Fruit fly (Drosophila melanogaster): ENCODE data around the gene hth.

The hth gene

dm6 chr3R:10598943-10599342 is 40.4 kb downstream of the hth start:
- TF ChIP-seq CG13204 (GFP tag; optimal IDR thresholded peaks at IDR 0.05), result no peak
- no peak for TF ChIP-seq CG34367 (tag; optimal IDR thresholded peaks at IDR 0.05)
- no peak for TF ChIP-seq CG32121 (GFP tag; IDR thresholded peaks at IDR 0.05)
- no peak for TF ChIP-seq fd96Ca (GFP tag; IDR thresholded peaks at IDR 0.05)

- TF ChIP-seq CG14655 (GFP tag; optimal IDR thresholded peaks at IDR 0.05) (peak; percentile 31), Ets98B (GFP tag; IDR thresholded peaks at IDR 0.05) (peak; percentile 47), fd96Ca (GFP tag; IDR thresholded peaks at IDR 0.05) (peak; percentile 68), CG32121 (GFP tag; IDR thresholded peaks at IDR 0.05) (peak; percentile 55), CG4496 (GFP tag; IDR thresholded peaks at IDR 0.05) (peak; percentile 45; the same call in 1 of the 3 replicates), CG12605 (GFP tag; IDR thresholded peaks at IDR 0.05) (no peak), rn (GFP tag; IDR thresholded peaks at IDR 0.05) (no peak), CG17806 (tag; optimal IDR thresholded peaks at IDR 0.05) (peak; percentile 23)
Measured at dm6 chr3R:10597606-10598565, 41.5 kb downstream of the hth start.

DNA sequence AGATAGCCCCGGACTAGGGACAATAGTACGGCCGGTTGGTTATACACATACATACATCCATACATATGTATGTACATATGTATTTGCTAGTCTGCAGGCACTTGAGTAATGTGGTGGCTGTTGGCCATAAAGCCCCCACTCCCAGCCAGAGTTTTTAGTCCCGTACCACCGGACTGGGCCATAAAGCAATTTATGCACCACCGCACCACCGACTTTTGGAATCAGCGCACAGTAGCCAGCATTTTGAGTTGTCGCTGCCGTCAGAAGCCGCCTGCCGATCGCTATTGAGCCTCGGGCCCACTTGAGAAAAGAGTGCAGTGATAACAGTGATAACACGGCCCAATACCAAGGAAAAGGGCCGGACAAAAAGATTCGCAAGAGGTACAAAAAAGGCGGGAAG is 42.9 kb downstream of the hth start:
- no peak for TF ChIP-seq Ets98B (GFP tag; IDR thresholded peaks at IDR 0.05)
- no peak for TF ChIP-seq D1 (tag; optimal IDR thresholded peaks at IDR 0.05)
- no peak for TF ChIP-seq rn (GFP tag; IDR thresholded peaks at IDR 0.05)
- no peak for TF ChIP-seq CG12605 (GFP tag; IDR thresholded peaks at IDR 0.05)
- TF ChIP-seq CG15710 (tag; optimal IDR thresholded peaks at IDR 0.05), result no peak
- TF ChIP-seq Snoo (tag; optimal IDR thresholded peaks at IDR 0.05), result no peak

dm6 chr3R:10594889-10595288 is 44.5 kb downstream of the hth start:
- TF ChIP-seq CG32121 (GFP tag; IDR thresholded peaks at IDR 0.05), result no peak
- TF ChIP-seq rn (GFP tag; IDR thresholded peaks at IDR 0.05), result no peak
- TF ChIP-seq fd96Ca (GFP tag; IDR thresholded peaks at IDR 0.05), result no peak
- TF ChIP-seq CG34367 (tag; optimal IDR thresholded peaks at IDR 0.05), result no peak

dm6 chr3R:10594167-10594779 is 45.1 kb downstream of the hth start:
- TF ChIP-seq CG17806 (tag; optimal IDR thresholded peaks at IDR 0.05) (no peak), D1 (tag; optimal IDR thresholded peaks at IDR 0.05) (no peak), CG34367 (tag; optimal IDR thresholded peaks at IDR 0.05) (no peak), Ets98B (GFP tag; IDR thresholded peaks at IDR 0.05) (no peak), CG12605 (GFP tag; IDR thresholded peaks at IDR 0.05) (no peak), Snoo (tag; optimal IDR thresholded peaks at IDR 0.05) (no peak), gl (tag; optimal IDR thresholded peaks at IDR 0.05) (no peak), CG8159 (tag; optimal IDR thresholded peaks at IDR 0.05) (no peak), rn (GFP tag; IDR thresholded peaks at IDR 0.05) (no peak), CG9948 (tag; optimal IDR thresholded peaks at IDR 0.05) (no peak), CG8301 (tag; optimal IDR thresholded peaks at IDR 0.05) (no peak), CG10348 (GFP tag; IDR thresholded peaks at IDR 0.05) (no peak), EcR (GFP tag; optimal IDR thresholded peaks at IDR 0.05) (no peak), CG32121 (GFP tag; IDR thresholded peaks at IDR 0.05) (no peak), Pif1A (GFP tag; optimal IDR thresholded peaks at IDR 0.05) (no peak), CG15710 (tag; optimal IDR thresholded peaks at IDR 0.05) (no peak), Pif1B (GFP tag; optimal IDR thresholded peaks at IDR 0.05) (no peak), fd96Ca (GFP tag; IDR thresholded peaks at IDR 0.05) (no peak), CG14655 (GFP tag; optimal IDR thresholded peaks at IDR 0.05) (no peak), CG13204 (GFP tag; optimal IDR thresholded peaks at IDR 0.05) (no peak)

dm6 chr3R:10593270-10593669 is 46.1 kb downstream of the hth start:
- TF ChIP-seq Snoo (tag; optimal IDR thresholded peaks at IDR 0.05), result no peak
- no peak for TF ChIP-seq EcR (GFP tag; optimal IDR thresholded peaks at IDR 0.05)
- no peak for TF ChIP-seq CG9948 (tag; optimal IDR thresholded peaks at IDR 0.05)
- TF ChIP-seq rn (GFP tag; IDR thresholded peaks at IDR 0.05), result no peak
- TF ChIP-seq CG14655 (GFP tag; optimal IDR thresholded peaks at IDR 0.05), result no peak
- no peak for TF ChIP-seq fd96Ca (GFP tag; IDR thresholded peaks at IDR 0.05)
- no peak for TF ChIP-seq CG13204 (GFP tag; optimal IDR thresholded peaks at IDR 0.05)
- TF ChIP-seq CG8159 (tag; optimal IDR thresholded peaks at IDR 0.05), result no peak
- no peak for TF ChIP-seq Ets98B (GFP tag; IDR thresholded peaks at IDR 0.05)
- no peak for TF ChIP-seq CG34367 (tag; optimal IDR thresholded peaks at IDR 0.05)
- no peak for TF ChIP-seq CG8301 (tag; optimal IDR thresholded peaks at IDR 0.05)
- TF ChIP-seq CG10348 (GFP tag; IDR thresholded peaks at IDR 0.05), result no peak
- TF ChIP-seq gl (tag; optimal IDR thresholded peaks at IDR 0.05), result no peak
- TF ChIP-seq Pif1B (GFP tag; optimal IDR thresholded peaks at IDR 0.05), result no peak
- TF ChIP-seq Pif1A (GFP tag; optimal IDR thresholded peaks at IDR 0.05), result no peak
- no peak for TF ChIP-seq D1 (tag; optimal IDR thresholded peaks at IDR 0.05)
- no peak for TF ChIP-seq CG17806 (tag; optimal IDR thresholded peaks at IDR 0.05)

All from whole organism, pupa.